Fruit fly (Drosophila melanogaster) whole organism, embryonic: ENCODE measurements around the gene CG11893.
A peak's percentile ranks its signal among the peaks of the same experiment; 100 is the strongest.

Source experiments
- Atf6 ChIP-seq: fragments of 200-800 bp; sonication (Bioruptor generic); IDR thresholded peaks from 2 replicates; pipeline ENCODE4 v1.3.6; 2022; ENCODE audit warnings: missing biosample characterization, missing genetic modification characterization
- B-H2 ChIP-seq: fragments of 200-800 bp; sonication (Bioruptor generic); optimal IDR thresholded peaks from 2 replicates; lab custom pipeline; 2018; ENCODE audit warnings: missing biosample characterization, mild to moderate bottlenecking, missing genetic modification characterization
- C15 ChIP-seq: fragments of 200-800 bp; sonication (Bioruptor generic); IDR thresholded peaks from 3 replicates; pipeline ENCODE4 v1.3.6; 2022; ENCODE audit warnings: missing biosample characterization, missing genetic modification characterization
- CG10209 ChIP-seq: fragments of 200-800 bp; sonication (Bioruptor generic); optimal IDR thresholded peaks from 3 replicates; lab custom pipeline; 2017; ENCODE audit warnings: missing biosample characterization, mild to moderate bottlenecking, missing genetic modification characterization, missing genetic modification reagents
- CG11723 ChIP-seq: fragments of 200-800 bp; sonication (Bioruptor generic); optimal IDR thresholded peaks from 2 replicates; lab custom pipeline; 2017; ENCODE audit warnings: missing biosample characterization, mild to moderate bottlenecking, missing genetic modification characterization
- CG12659 ChIP-seq: fragments of 200-800 bp; sonication (Bioruptor generic); optimal IDR thresholded peaks from 3 replicates; lab custom pipeline; 2017; ENCODE audit warnings: mild to moderate bottlenecking, missing biosample characterization, missing genetic modification reagents, missing genetic modification characterization
- CG13296 ChIP-seq: fragments of 200-800 bp; sonication (Bioruptor generic); optimal IDR thresholded peaks from 3 replicates; lab custom pipeline; 2018; ENCODE audit warnings: missing biosample characterization, mild to moderate bottlenecking, missing genetic modification characterization
- CG13894 ChIP-seq: fragments of 200-800 bp; sonication (Bioruptor generic); optimal IDR thresholded peaks from 3 replicates; lab custom pipeline; 2018; ENCODE audit warnings: missing biosample characterization, mild to moderate bottlenecking, missing genetic modification characterization, moderate library complexity
- CG14014 ChIP-seq: fragments of 200-800 bp; sonication (Bioruptor generic); IDR thresholded peaks from 2 replicates; pipeline ENCODE4 v1.3.6; 2022; ENCODE audit warnings: missing biosample characterization, missing genetic modification characterization
- CG15514 ChIP-seq: fragments of 200-800 bp; sonication (Bioruptor generic); optimal IDR thresholded peaks from 3 replicates; lab custom pipeline; 2017; ENCODE audit warnings: missing biosample characterization, missing genetic modification characterization, mild to moderate bottlenecking, moderate library complexity, missing genetic modification reagents
- CG17359 ChIP-seq: fragments of 200-800 bp; sonication (Bioruptor generic); optimal IDR thresholded peaks from 3 replicates; lab custom pipeline; 2018; ENCODE audit warnings: missing biosample characterization, mild to moderate bottlenecking, missing genetic modification characterization, moderate library complexity
- CG17385 ChIP-seq: fragments of 200-800 bp; sonication (Bioruptor generic); optimal IDR thresholded peaks from 3 replicates; lab custom pipeline; 2018; ENCODE audit warnings: missing biosample characterization, mild to moderate bottlenecking, missing genetic modification characterization
- CG17568 ChIP-seq: fragments of 200-800 bp; sonication (Bioruptor generic); optimal IDR thresholded peaks from 2 replicates; lab custom pipeline; 2018; ENCODE audit warnings: missing biosample characterization, mild to moderate bottlenecking, missing genetic modification characterization, moderate library complexity
- CG18599 ChIP-seq: fragments of 200-800 bp; sonication (Bioruptor generic); optimal IDR thresholded peaks from 3 replicates; lab custom pipeline; 2017; ENCODE audit warnings: missing biosample characterization, missing genetic modification characterization, mild to moderate bottlenecking, moderate library complexity, missing genetic modification reagents
- CG2120 ChIP-seq: fragments of 200-800 bp; sonication (Bioruptor generic); optimal IDR thresholded peaks from 3 replicates; lab custom pipeline; 2016; ENCODE audit warnings: missing biosample characterization, missing genetic modification characterization
- CG31224 ChIP-seq: fragments of 200-800 bp; sonication (Bioruptor generic); IDR thresholded peaks from 2 replicates; pipeline ENCODE4 v1.3.6; 2022; ENCODE audit warnings: missing biosample characterization, missing genetic modification characterization
- CG4707 ChIP-seq: fragments of 200-800 bp; sonication (Bioruptor generic); optimal IDR thresholded peaks from 2 replicates; lab custom pipeline; 2018; ENCODE audit warnings: missing biosample characterization, mild to moderate bottlenecking, missing genetic modification characterization, moderate library complexity
- CG5180 ChIP-seq: fragments of 200-800 bp; sonication (Bioruptor generic); optimal IDR thresholded peaks from 3 replicates; lab custom pipeline; 2017; ENCODE audit warnings: missing biosample characterization, missing genetic modification characterization, mild to moderate bottlenecking, moderate library complexity, missing genetic modification reagents
- CG6813 ChIP-seq: fragments of 200-800 bp; sonication (Bioruptor generic); optimal IDR thresholded peaks from 2 replicates; lab custom pipeline; 2017; ENCODE audit warnings: missing biosample characterization, missing genetic modification characterization, mild to moderate bottlenecking, moderate library complexity, missing genetic modification reagents
- CG7987 ChIP-seq: fragments of 200-800 bp; sonication (Bioruptor generic); optimal IDR thresholded peaks from 2 replicates; lab custom pipeline; 2018; ENCODE audit warnings: missing biosample characterization, mild to moderate bottlenecking, missing genetic modification characterization, moderate library complexity
- CG8290 ChIP-seq, 3 experiments: fragments of 200-800 bp; sonication (Bioruptor generic); optimal IDR thresholded peaks; 2 replicates each; lab custom pipeline; 2016 to 2019; ENCODE audit warnings: missing biosample characterization in 3 of 3, missing genetic modification characterization in 3 of 3, mild to moderate bottlenecking in 2 of 3, moderate library complexity in 1 of 3
- CG8359 ChIP-seq: fragments of 200-800 bp; sonication (Bioruptor generic); optimal IDR thresholded peaks from 2 replicates; lab custom pipeline; 2017; ENCODE audit warnings: missing biosample characterization, mild to moderate bottlenecking, missing genetic modification characterization, borderline replicate concordance
- CG9817 ChIP-seq: fragments of 200-800 bp; sonication (Bioruptor generic); optimal IDR thresholded peaks from 2 replicates; lab custom pipeline; 2018; ENCODE audit warnings: missing biosample characterization, mild to moderate bottlenecking, missing genetic modification characterization, moderate library complexity
- Dek ChIP-seq: fragments of 200-800 bp; sonication (Bioruptor generic); optimal IDR thresholded peaks from 3 replicates; lab custom pipeline; 2019; ENCODE audit warnings: missing biosample characterization, mild to moderate bottlenecking, missing genetic modification characterization, moderate library complexity
- Fer3 ChIP-seq: fragments of 200-800 bp; sonication (Bioruptor generic); optimal IDR thresholded peaks from 2 replicates; lab custom pipeline; 2018; ENCODE audit warnings: missing biosample characterization, mild to moderate bottlenecking, missing genetic modification characterization, moderate library complexity
- HHEX ChIP-seq: fragments of 200-800 bp; sonication (Bioruptor generic); optimal IDR thresholded peaks from 3 replicates; lab custom pipeline; 2017; ENCODE audit warnings: missing biosample characterization, mild to moderate bottlenecking, missing genetic modification characterization, missing genetic modification reagents
- HLHmδ ChIP-seq: fragments of 200-800 bp; sonication (Bioruptor generic); optimal IDR thresholded peaks from 2 replicates; lab custom pipeline; 2018; ENCODE audit warnings: missing biosample characterization, mild to moderate bottlenecking, missing genetic modification characterization, moderate library complexity
- Hand ChIP-seq: fragments of 200-800 bp; sonication (Bioruptor generic); optimal IDR thresholded peaks from 2 replicates; lab custom pipeline; 2017; ENCODE audit warnings: mild to moderate bottlenecking, missing biosample characterization, missing genetic modification reagents, missing genetic modification characterization
- Hmr ChIP-seq: fragments of 200-800 bp; sonication (Bioruptor generic); optimal IDR thresholded peaks from 3 replicates; lab custom pipeline; 2017; ENCODE audit warnings: mild to moderate bottlenecking, missing biosample characterization, missing genetic modification reagents, missing genetic modification characterization
- NfI ChIP-seq: fragments of 200-800 bp; sonication (Bioruptor generic); optimal IDR thresholded peaks from 3 replicates; lab custom pipeline; 2018; ENCODE audit warnings: missing biosample characterization, mild to moderate bottlenecking, missing genetic modification characterization, moderate library complexity
- Sox102F ChIP-seq: fragments of 200-800 bp; sonication (Bioruptor generic); optimal IDR thresholded peaks from 2 replicates; lab custom pipeline; 2018; ENCODE audit warnings: missing biosample characterization, mild to moderate bottlenecking, missing genetic modification characterization, moderate library complexity
- YL-1 ChIP-seq: fragments of 200-800 bp; sonication (Bioruptor generic); optimal IDR thresholded peaks from 3 replicates; lab custom pipeline; 2017; ENCODE audit warnings: missing biosample characterization, mild to moderate bottlenecking, missing genetic modification characterization
- al ChIP-seq: fragments of 200-800 bp; sonication (Bioruptor generic); IDR thresholded peaks from 2 replicates; pipeline ENCODE4 v1.3.6; 2022; ENCODE audit warnings: missing biosample characterization, missing genetic modification characterization
- bcd ChIP-seq: fragments of 200-800 bp; sonication (Bioruptor generic); optimal IDR thresholded peaks from 2 replicates; lab custom pipeline; 2017; ENCODE audit warnings: missing biosample characterization, mild to moderate bottlenecking, missing genetic modification characterization
- caup ChIP-seq: fragments of 200-800 bp; sonication (Bioruptor generic); optimal IDR thresholded peaks from 3 replicates; lab custom pipeline; 2017; ENCODE audit warnings: missing biosample characterization, mild to moderate bottlenecking, missing genetic modification characterization, moderate library complexity; ENCODE audit not compliant: severe bottlenecking
- cg ChIP-seq: fragments of 200-800 bp; sonication (Bioruptor generic); optimal IDR thresholded peaks from 3 replicates; lab custom pipeline; 2019; ENCODE audit warnings: missing biosample characterization, mild to moderate bottlenecking, missing genetic modification characterization, moderate library complexity
- chm ChIP-seq: fragments of 200-800 bp; sonication (Bioruptor generic); IDR thresholded peaks from 2 replicates; pipeline ENCODE4 v1.3.6; 2022; ENCODE audit warnings: missing biosample characterization, missing genetic modification characterization
- exex ChIP-seq: fragments of 200-800 bp; sonication (Bioruptor generic); optimal IDR thresholded peaks from 4 replicates; lab custom pipeline; 2018; ENCODE audit warnings: missing biosample characterization, mild to moderate bottlenecking, missing genetic modification characterization, moderate library complexity
- fd3F ChIP-seq: fragments of 200-800 bp; sonication (Bioruptor generic); optimal IDR thresholded peaks from 2 replicates; lab custom pipeline; 2018; ENCODE audit warnings: missing biosample characterization, mild to moderate bottlenecking, missing genetic modification characterization, moderate library complexity
- gem ChIP-seq: fragments of 200-800 bp; sonication (Bioruptor generic); optimal IDR thresholded peaks from 2 replicates; lab custom pipeline; 2019; ENCODE audit warnings: missing biosample characterization, mild to moderate bottlenecking, missing genetic modification characterization, moderate library complexity
- her ChIP-seq: fragments of 200-800 bp; sonication (Bioruptor generic); optimal IDR thresholded peaks from 2 replicates; lab custom pipeline; 2016; ENCODE audit warnings: missing biosample characterization, missing genetic modification characterization
- mld ChIP-seq: fragments of 200-800 bp; sonication (Bioruptor generic); IDR thresholded peaks from 3 replicates; pipeline ENCODE4 v1.3.6; 2022; ENCODE audit warnings: missing biosample characterization, missing genetic modification characterization; ENCODE audit not compliant: partially characterized antibody
- odd ChIP-seq: fragments of 200-800 bp; sonication (Bioruptor generic); optimal IDR thresholded peaks from 2 replicates; lab custom pipeline; 2017; ENCODE audit warnings: missing biosample characterization, mild to moderate bottlenecking, missing genetic modification characterization
- salm ChIP-seq: fragments of 200-800 bp; sonication (Bioruptor generic); optimal IDR thresholded peaks from 2 replicates; lab custom pipeline; 2018; ENCODE audit warnings: missing biosample characterization, mild to moderate bottlenecking, missing genetic modification characterization
- schlank ChIP-seq: fragments of 200-800 bp; sonication (Bioruptor generic); optimal IDR thresholded peaks from 2 replicates; lab custom pipeline; 2018; ENCODE audit warnings: missing biosample characterization, mild to moderate bottlenecking, missing genetic modification characterization
- sug ChIP-seq: fragments of 200-800 bp; optimal IDR thresholded peaks from 2 replicates; lab custom pipeline; 2019; ENCODE audit warnings: missing biosample characterization, mild to moderate bottlenecking, missing genetic modification characterization, moderate library complexity
- tap ChIP-seq: fragments of 200-800 bp; optimal IDR thresholded peaks from 3 replicates; lab custom pipeline; 2019; ENCODE audit warnings: missing biosample characterization, mild to moderate bottlenecking, missing genetic modification characterization, moderate library complexity

The CG11893 gene

dm6 chr3R:25281165-25281564 lies 8.5 kb upstream of the CG11893 start, which contains the start of gene CG11892 (continued):
- TF ChIP-seq CG13296 (peak; percentile 76), CG15514 (GFP tag; lab: Kevin White, UChicago) (peak; percentile 53), Atf6 (GFP tag; lab: Robert Waterston, UW) (peak; percentile 21; the same call in 1 of the 2 replicates), HHEX (peak; percentile 64), CG11723 (GFP tag; lab: Kevin White, UChicago) (peak; percentile 11), CG5180 (GFP tag; lab: Kevin White, UChicago) (peak; percentile 33), CG2120 (peak; percentile 44), CG17385 (GFP tag; lab: Kevin White, UChicago) (peak; percentile 44), CG8290 (GFP tag; optimal IDR thresholded peaks at IDR 0.05; lab: Kevin White, UChicago) (no peak), CG8290 (tag; optimal IDR thresholded peaks at IDR 0.05; lab: Kevin White, UChicago) (peak in 1 of 2 experiments; percentile 93), al (GFP tag; lab: Robert Waterston, UW) (no peak), CG31224 (GFP tag; lab: Robert Waterston, UW) (no peak), CG7987 (peak; percentile 80), mld (GFP tag; lab: Robert Waterston, UW) (no peak), C15 (GFP tag; lab: Robert Waterston, UW) (0 out of 3 replicates have a peak, but pooled peaks have one; percentile 32), CG8359 (GFP tag; lab: Kevin White, UChicago) (peak; percentile 6), salm (tag; lab: Kevin White, UChicago) (peak; percentile 16), HLHmδ (GFP tag; lab: Kevin White, UChicago) (no peak), caup (GFP tag; lab: Kevin White, UChicago) (peak; percentile 58), CG9817 (tag; lab: Kevin White, UChicago) (peak; percentile 52), cg (GFP tag; lab: Kevin White, UChicago) (no peak), CG4707 (GFP tag; lab: Kevin White, UChicago) (peak; percentile 39), sug (tag; lab: Kevin White, UChicago) (peak; percentile 48), Fer3 (tag; lab: Kevin White, UChicago) (peak; percentile 56), Sox102F (GFP tag; lab: Kevin White, UChicago) (peak; percentile 37), schlank (tag; lab: Kevin White, UChicago) (peak; percentile 79), fd3F (GFP tag; lab: Kevin White, UChicago) (peak; percentile 28), CG12659 (GFP tag; lab: Kevin White, UChicago) (peak; percentile 46), tap (tag; lab: Kevin White, UChicago) (peak; percentile 52), exex (tag; lab: Kevin White, UChicago) (peak; percentile 15), Hmr (GFP tag; lab: Kevin White, UChicago) (peak; percentile 73), gem (tag; lab: Kevin White, UChicago) (peak; percentile 53), her (GFP tag; lab: Kevin White, UChicago) (peak; percentile 6), CG10209 (GFP tag; lab: Kevin White, UChicago) (peak; percentile 26), NfI (GFP tag; lab: Kevin White, UChicago) (peak; percentile 41), B-H2 (GFP tag; lab: Kevin White, UChicago) (peak; percentile 19), CG18599 (peak; percentile 75), CG17359 (peak; percentile 60), CG17568 (peak; percentile 49), CG6813 (GFP tag; lab: Kevin White, UChicago) (no peak), bcd (GFP tag; lab: Kevin White, UChicago) (peak; percentile 20), YL-1 (GFP tag; lab: Kevin White, UChicago) (peak; percentile 6), odd (GFP tag; lab: Kevin White, UChicago) (peak; percentile 66), CG14014 (GFP tag; lab: Robert Waterston, UW) (peak; percentile 27; the same call in 1 of the 2 replicates), CG13894 (tag; lab: Kevin White, UChicago) (peak; percentile 68), Dek (no peak), chm (GFP tag; lab: Robert Waterston, UW) (no peak), Hand (GFP tag; lab: Kevin White, UChicago) (peak; percentile 12)
